Worm (Caenorhabditis elegans): Measurements from ENCODE around the gene F21D9.8.

The F21D9.8 gene

DNA sequence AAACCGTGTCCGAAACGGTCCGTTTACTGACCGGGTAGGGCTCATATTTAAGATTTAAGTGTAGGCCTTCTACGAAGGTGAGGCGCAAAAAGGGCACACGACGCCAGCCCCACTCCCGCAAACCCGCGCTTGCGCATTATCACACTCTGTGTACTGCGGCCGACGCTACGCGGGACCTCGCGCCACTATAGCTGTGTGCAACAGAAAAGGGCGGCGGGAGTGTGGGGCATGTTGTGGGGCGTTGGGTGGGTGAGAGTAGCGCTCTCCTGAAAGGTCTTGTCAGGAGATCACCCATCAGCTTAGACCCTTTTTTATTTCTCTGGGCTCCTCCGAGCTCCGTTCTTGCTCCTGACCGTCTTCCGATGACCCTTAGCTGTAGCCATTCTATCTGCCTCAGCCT, 28.3 kb upstream of the F21D9.8 start:
- TF ChIP-seq pax-3 (tag; optimal IDR thresholded peaks at IDR 0.05) (no peak), aha-1 (tag; optimal IDR thresholded peaks at IDR 0.05) (no peak), nhr-47 (tag; optimal IDR thresholded peaks at IDR 0.05) (no peak), efl-3 (GFP tag; optimal IDR thresholded peaks at IDR 0.05) (no peak)

DNA sequence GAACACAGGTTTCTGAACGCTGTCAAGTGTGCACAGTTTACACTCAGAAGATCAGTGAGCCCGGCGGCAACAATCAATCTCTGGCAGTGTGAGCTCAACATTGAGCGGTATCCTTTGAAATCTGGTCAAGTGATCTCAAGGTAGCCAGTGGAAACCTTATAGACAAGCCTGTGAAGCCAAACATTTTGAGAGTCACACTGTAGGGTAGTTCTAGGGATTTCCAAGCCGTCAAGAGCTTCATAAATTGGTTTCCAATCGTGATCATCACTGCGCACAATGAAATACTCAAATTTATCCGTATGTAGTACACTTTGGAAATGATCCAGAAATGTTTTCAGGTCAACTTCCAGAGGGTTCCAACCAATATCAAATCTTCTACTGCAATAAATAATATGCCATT, 27.1 kb upstream of the F21D9.8 start, which contains the start of gene F55C9.15:
Gene F55C9.15 (minus strand): TSS at position 101 of the 400 bp plus-strand sequence.
- no peak for TF ChIP-seq skn-1 (tag; optimal IDR thresholded peaks at IDR 0.05)

DNA sequence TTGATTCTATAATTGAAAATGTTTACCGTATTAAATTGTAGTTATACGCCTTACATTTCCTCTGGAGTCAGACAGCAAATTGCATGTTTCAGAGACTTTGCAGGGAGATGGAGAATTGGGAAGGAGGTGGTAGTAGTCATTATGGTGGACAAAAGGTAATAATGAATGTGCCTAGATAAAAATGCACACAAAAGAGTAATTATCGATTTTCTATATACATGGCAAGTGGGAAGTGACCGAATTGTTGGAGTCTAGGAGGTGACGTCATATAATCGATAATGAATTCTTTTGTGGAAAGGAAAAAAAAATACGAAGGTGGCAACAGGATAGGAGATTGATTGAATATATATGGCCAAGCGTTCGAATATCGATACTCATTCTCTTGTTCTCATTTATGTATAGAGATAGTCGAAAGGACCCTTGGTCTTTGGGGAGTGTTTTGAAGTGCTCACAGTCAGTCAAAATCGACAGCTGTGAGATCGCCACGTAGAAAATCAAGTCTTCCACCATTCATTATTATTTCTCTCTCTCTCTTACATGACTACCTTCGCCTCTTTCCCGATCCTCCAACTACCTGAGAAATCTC, 23.9 kb upstream of the F21D9.8 start, which contains the start of the genes fbxb-63 and fbxb-61:
Gene fbxb-63 (minus strand): TSS at position 142 of the 586 bp plus-strand sequence.
Gene fbxb-61 (plus strand): TSS at position 536 of the 586 bp plus-strand sequence.
- TF ChIP-seq ceh-8 (GFP tag; optimal IDR thresholded peaks at IDR 0.05): no peak
- TF ChIP-seq hlh-4 (tag; optimal IDR thresholded peaks at IDR 0.05): no peak
- TF ChIP-seq fos-1 (tag; optimal IDR thresholded peaks at IDR 0.05): no peak
- TF ChIP-seq alr-1 (tag; optimal IDR thresholded peaks at IDR 0.05; ENCODE audit: borderline replicate concordance): no peak
- no peak for TF ChIP-seq fkh-4 (tag; optimal IDR thresholded peaks at IDR 0.05; ENCODE audit: borderline replicate concordance)
- no peak for TF ChIP-seq nhr-77 (tag; optimal IDR thresholded peaks at IDR 0.05)
- TF ChIP-seq lin-14 (GFP tag; optimal IDR thresholded peaks at IDR 0.05): no peak
- TF ChIP-seq zip-4 (GFP tag; optimal IDR thresholded peaks at IDR 0.05): no peak
- no peak for TF ChIP-seq hlh-17 (GFP tag; optimal IDR thresholded peaks at IDR 0.05; ENCODE audit: borderline replicate concordance)
- TF ChIP-seq swsn-7 (tag; optimal IDR thresholded peaks at IDR 0.05): no peak
- no peak for TF ChIP-seq irx-1 (tag; optimal IDR thresholded peaks at IDR 0.05)
- TF ChIP-seq nhr-47 (tag; optimal IDR thresholded peaks at IDR 0.05): no peak
- TF ChIP-seq C04F5.9 (tag; optimal IDR thresholded peaks at IDR 0.05): no peak
- TF ChIP-seq nhr-19 (GFP tag; conservative IDR thresholded peaks at IDR 0.05): no peak
- TF ChIP-seq nhr-84 (tag; optimal IDR thresholded peaks at IDR 0.05): no peak

DNA sequence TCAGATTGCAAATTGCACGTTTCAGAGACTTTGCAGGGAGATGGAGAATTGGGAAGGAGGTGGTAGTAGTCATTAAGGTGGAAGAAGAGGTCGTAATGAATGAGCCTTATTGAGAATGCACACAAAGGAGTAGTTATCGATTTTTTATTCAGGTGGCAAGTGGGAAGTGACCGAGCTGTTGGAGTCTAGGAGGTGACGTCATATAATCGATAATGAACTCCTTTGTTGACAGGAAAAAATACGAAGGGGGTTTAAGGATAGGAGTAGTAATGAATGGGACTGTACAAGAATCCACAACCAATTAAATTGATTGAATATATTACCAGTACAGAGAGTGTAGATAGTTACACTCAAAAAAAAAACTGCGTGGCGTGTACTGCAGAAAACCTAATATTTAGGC, 22.1 kb upstream of the F21D9.8 start, which contains the start of gene fbxb-62:
Gene fbxb-62 (minus strand): TSS at position 101 of the 400 bp plus-strand sequence.
- TF ChIP-seq nhr-19 (GFP tag; conservative IDR thresholded peaks at IDR 0.05) (0 out of 2 replicates have a peak, but pooled peaks have one; percentile 3), nhr-11 (tag; optimal IDR thresholded peaks at IDR 0.05) (no peak)

DNA sequence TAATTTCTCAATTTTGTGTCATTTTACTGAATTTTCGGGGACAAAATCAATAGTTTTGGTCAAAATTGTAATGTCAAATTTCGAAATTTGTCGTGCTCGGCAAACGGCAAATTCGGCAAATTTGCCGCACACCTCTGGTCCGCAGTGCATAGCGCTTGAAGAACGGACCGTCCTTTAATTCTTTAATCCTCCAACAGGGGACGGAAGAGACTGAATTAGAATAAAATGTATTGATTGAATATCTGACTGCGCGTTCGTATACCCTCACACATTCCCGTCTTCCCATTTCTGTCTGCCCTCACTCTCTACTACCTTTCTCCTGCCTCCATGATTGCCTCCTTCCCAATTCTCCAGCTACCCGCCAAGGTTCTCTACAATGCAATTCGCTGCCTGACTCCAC, 19.5 kb upstream of the F21D9.8 start, which contains the start of gene F55C9.14:
Gene F55C9.14 (plus strand): TSS at position 301 of the 400 bp plus-strand sequence.
- TF ChIP-seq aly-2 (tag; optimal IDR thresholded peaks at IDR 0.05): no peak
- TF ChIP-seq snu-23 (GFP tag; optimal IDR thresholded peaks at IDR 0.05): no peak
- no peak for TF ChIP-seq nhr-85 (tag)
- TF ChIP-seq fos-1 (tag; optimal IDR thresholded peaks at IDR 0.05): no peak
- no peak for TF ChIP-seq ama-1 (optimal IDR thresholded peaks at IDR 0.05)
- TF ChIP-seq nhr-237 (tag; optimal IDR thresholded peaks at IDR 0.05): no peak

DNA sequence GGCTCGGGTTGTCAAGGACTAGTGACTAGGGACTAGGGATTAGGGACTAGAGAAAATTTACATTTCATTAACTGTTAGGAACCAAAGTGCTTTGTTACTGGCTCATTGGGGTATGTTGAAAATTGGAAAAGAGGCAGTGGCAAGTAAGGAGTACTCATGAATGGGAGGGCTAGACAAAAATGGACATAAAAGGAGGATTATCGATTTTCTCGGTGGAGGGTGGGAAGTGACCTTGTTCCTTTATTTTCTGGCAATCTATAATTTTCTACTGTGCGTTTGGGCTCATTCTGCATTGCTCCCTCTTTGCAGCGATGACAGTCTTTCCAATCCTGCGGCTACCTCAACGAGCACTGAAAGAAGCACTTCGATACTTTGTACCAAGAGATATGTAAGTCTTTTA, 17.7 kb upstream of the F21D9.8 start, which contains the start of gene fbxb-60:
Gene fbxb-60 (plus strand): TSS at position 301 of the 400 bp plus-strand sequence.
- TF ChIP-seq rnt-1 (tag; optimal IDR thresholded peaks at IDR 0.05) (no peak), tlp-1 (tag; optimal IDR thresholded peaks at IDR 0.05) (no peak), nhr-20 (tag; optimal IDR thresholded peaks at IDR 0.05) (no peak), dsc-1 (tag; optimal IDR thresholded peaks at IDR 0.05) (no peak), efl-3 (GFP tag; optimal IDR thresholded peaks at IDR 0.05) (no peak), pax-3 (tag; optimal IDR thresholded peaks at IDR 0.05) (no peak), sup-37 (GFP tag; optimal IDR thresholded peaks at IDR 0.05) (no peak), nhr-12 (tag; optimal IDR thresholded peaks at IDR 0.05) (no peak), egl-27 (tag; optimal IDR thresholded peaks at IDR 0.05) (no peak)
